Worm (Caenorhabditis elegans): ENCODE measurements around the gene ubc-18.

Gene ubc-18

ce11 chrIII:7034252-7035223, 33.8 kb downstream of the ubc-18 start:
- TF ChIP-seq mls-2 (tag; optimal IDR thresholded peaks at IDR 0.05) (no peak), lin-32 (GFP tag; optimal IDR thresholded peaks at IDR 0.05) (no peak), snpc-4 (tag; optimal IDR thresholded peaks at IDR 0.05) (no peak), nhr-2 (tag; optimal IDR thresholded peaks at IDR 0.05) (no peak), blmp-1 (tag; optimal IDR thresholded peaks at IDR 0.05) (peak; percentile 80), drap-1 (GFP tag; optimal IDR thresholded peaks at IDR 0.05) (no peak)

- TF ChIP-seq ceh-83 (GFP tag; optimal IDR thresholded peaks at IDR 0.05) (no peak), nhr-76 (tag; optimal IDR thresholded peaks at IDR 0.05) (no peak), unc-120 (tag; optimal IDR thresholded peaks at IDR 0.05; ENCODE audit: poor library complexity, severe bottlenecking) (no peak), hlh-1 (tag; optimal IDR thresholded peaks at IDR 0.05) (peak; percentile 31), nhr-237 (tag; optimal IDR thresholded peaks at IDR 0.05) (no peak)
Measured at ce11 chrIII:7032070-7032469, 36.3 kb downstream of the ubc-18 start.

- TF ChIP-seq nhr-28 (tag; optimal IDR thresholded peaks at IDR 0.05) (no peak), ztf-11 (tag; optimal IDR thresholded peaks at IDR 0.05) (no peak), ceh-83 (GFP tag; optimal IDR thresholded peaks at IDR 0.05) (peak; percentile 71), hlh-1 (tag; optimal IDR thresholded peaks at IDR 0.05) (no peak), bed-3 (GFP tag; optimal IDR thresholded peaks at IDR 0.05) (peak; percentile 33), elt-1 (tag; optimal IDR thresholded peaks at IDR 0.05; ENCODE audit: borderline replicate concordance, insufficient read depth) (no peak), drap-1 (GFP tag; optimal IDR thresholded peaks at IDR 0.05) (peak; percentile 34), nhr-12 (tag; optimal IDR thresholded peaks at IDR 0.05) (no peak), mep-1 (tag; optimal IDR thresholded peaks at IDR 0.05) (no peak), flh-1 (GFP tag; optimal IDR thresholded peaks at IDR 0.05) (no peak), blmp-1 (tag; optimal IDR thresholded peaks at IDR 0.05) (no peak), lin-32 (GFP tag; optimal IDR thresholded peaks at IDR 0.05) (no peak), ceh-43 (GFP tag; optimal IDR thresholded peaks at IDR 0.05) (peak; percentile 38), sptf-1 (tag; optimal IDR thresholded peaks at IDR 0.05) (peak; percentile 75), M03D4.4 (tag; optimal IDR thresholded peaks at IDR 0.05) (peak; percentile 71), cnd-1 (tag; optimal IDR thresholded peaks at IDR 0.05) (peak; percentile 75), sem-2 (GFP tag; optimal IDR thresholded peaks at IDR 0.05) (peak; percentile 61), tbx-8 (GFP tag; optimal IDR thresholded peaks at IDR 0.05) (no peak), lsy-2 (tag; optimal IDR thresholded peaks at IDR 0.05) (peak; percentile 10), ceh-39 (tag; optimal IDR thresholded peaks at IDR 0.05) (no peak), unc-120 (tag; optimal IDR thresholded peaks at IDR 0.05; ENCODE audit: poor library complexity, severe bottlenecking) (peak; percentile 45), lin-13 (tag; optimal IDR thresholded peaks at IDR 0.05) (no peak), snpc-4 (tag; optimal IDR thresholded peaks at IDR 0.05) (no peak), pha-4 (tag; optimal IDR thresholded peaks at IDR 0.05) (no peak), ces-1 (GFP tag; optimal IDR thresholded peaks at IDR 0.05) (no peak), nhr-237 (tag; optimal IDR thresholded peaks at IDR 0.05) (no peak), unc-62 (GFP tag; optimal IDR thresholded peaks at IDR 0.05) (no peak), ham-2 (GFP tag; optimal IDR thresholded peaks at IDR 0.05) (no peak), mls-2 (tag; optimal IDR thresholded peaks at IDR 0.05) (peak; percentile 49), mab-5 (tag; optimal IDR thresholded peaks at IDR 0.05) (no peak)
Measured at ce11 chrIII:7030044-7030804, 38.1 kb downstream of the ubc-18 start.

- TF ChIP-seq lin-13 (tag; optimal IDR thresholded peaks at IDR 0.05), result no peak
- no peak for TF ChIP-seq nhr-2 (tag; optimal IDR thresholded peaks at IDR 0.05)
Measured at ce11 chrIII:7029105-7029504, 39.3 kb downstream of the ubc-18 start, which contains the start of gene cyk-1. Gene cyk-1, minus strand, starts transcription at chrIII:7029205.

All from whole organism, mixed stage, embryonic.